Worm (Caenorhabditis elegans): ENCODE measurements around the gene ced-10.
A peak's percentile ranks its signal among the peaks of the same experiment; 100 is the strongest.

ced-10 gene

DNA sequence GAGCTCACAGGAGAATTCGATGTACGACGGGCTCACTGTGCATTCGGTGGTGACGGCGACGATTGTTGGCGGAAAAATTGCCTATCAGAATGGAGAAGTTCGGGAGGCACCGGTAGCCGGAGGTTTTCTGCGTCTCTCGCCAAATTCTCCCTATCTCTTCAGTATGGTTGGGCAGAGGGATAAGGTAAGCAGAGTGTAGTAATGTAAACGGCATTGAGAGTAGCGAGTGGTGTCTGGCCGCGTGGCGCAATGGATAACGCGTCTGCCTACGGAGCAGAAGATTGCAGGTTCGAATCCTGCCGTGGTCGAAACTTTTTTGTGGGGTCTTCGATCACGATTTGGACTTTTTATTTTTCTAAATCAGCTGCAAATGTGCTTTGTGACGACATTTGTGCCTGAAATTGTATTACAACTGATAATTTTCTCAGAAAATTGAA lies 15.3 kb upstream of the ced-10 start (continued):
- TF ChIP-seq ceh-14 (tag; optimal IDR thresholded peaks at IDR 0.05) (peak; percentile 74), rnt-1 (tag; optimal IDR thresholded peaks at IDR 0.05) (peak; percentile 52), odd-2 (tag; optimal IDR thresholded peaks at IDR 0.05) (no peak), zip-5 (tag; optimal IDR thresholded peaks at IDR 0.05) (peak; percentile 53), ztf-16 (tag; optimal IDR thresholded peaks at IDR 0.05) (peak; percentile 76), dmd-4 (tag; optimal IDR thresholded peaks at IDR 0.05; ENCODE audit: borderline replicate concordance) (peak; percentile 51), sox-2 (GFP tag; IDR thresholded peaks at IDR 0.05) (peak; percentile 14; the same call in 1 of the 2 replicates), pqm-1 (tag; optimal IDR thresholded peaks at IDR 0.05) (peak; percentile 34), ahr-1 (tag; optimal IDR thresholded peaks at IDR 0.05) (no peak), nhr-232 (tag; optimal IDR thresholded peaks at IDR 0.05) (peak; percentile 76), ceh-31 (tag; optimal IDR thresholded peaks at IDR 0.05) (peak; percentile 40), Y22D7AL.16 (tag; optimal IDR thresholded peaks at IDR 0.05) (peak; percentile 64), K02D7.2 (tag; optimal IDR thresholded peaks at IDR 0.05) (peak; percentile 58), T23F11.4 (GFP tag; optimal IDR thresholded peaks at IDR 0.05) (peak; percentile 62), unc-42 (tag; optimal IDR thresholded peaks at IDR 0.05) (no peak), ref-2 (tag; optimal IDR thresholded peaks at IDR 0.05) (peak; percentile 58), nhr-11 (tag; optimal IDR thresholded peaks at IDR 0.05) (no peak), syd-9 (tag; optimal IDR thresholded peaks at IDR 0.05) (peak; percentile 81), elt-4 (tag; optimal IDR thresholded peaks at IDR 0.05) (no peak), pax-1 (tag; optimal IDR thresholded peaks at IDR 0.05) (no peak), tbx-2 (tag; optimal IDR thresholded peaks at IDR 0.05) (peak; percentile 76), ceh-48 (tag; optimal IDR thresholded peaks at IDR 0.05) (peak; percentile 34)

- no peak for TF ChIP-seq unc-86 (tag; optimal IDR thresholded peaks at IDR 0.05)
- no peak for TF ChIP-seq elt-4 (tag; optimal IDR thresholded peaks at IDR 0.05)
- TF ChIP-seq ztf-16 (tag; optimal IDR thresholded peaks at IDR 0.05) = no peak
- TF ChIP-seq syd-9 (tag; optimal IDR thresholded peaks at IDR 0.05) = no peak
- TF ChIP-seq fkh-10 (GFP tag; optimal IDR thresholded peaks at IDR 0.05) = no peak
- TF ChIP-seq eyg-1 (tag; optimal IDR thresholded peaks at IDR 0.05) = no peak
- TF ChIP-seq zip-5 (tag; optimal IDR thresholded peaks at IDR 0.05) = no peak
- no peak for TF ChIP-seq hlh-15 (tag; optimal IDR thresholded peaks at IDR 0.05)
- no peak for TF ChIP-seq ceh-34 (tag; optimal IDR thresholded peaks at IDR 0.05)
- no peak for TF ChIP-seq elt-2 (tag; optimal IDR thresholded peaks at IDR 0.05)
- no peak for TF ChIP-seq sdc-2 (tag; optimal IDR thresholded peaks at IDR 0.05)
- no peak for TF ChIP-seq npax-4 (tag; optimal IDR thresholded peaks at IDR 0.05)
- no peak for TF ChIP-seq ceh-2 (tag; optimal IDR thresholded peaks at IDR 0.05)
- no peak for TF ChIP-seq ceh-6 (GFP tag; optimal IDR thresholded peaks at IDR 0.05)
- no peak for TF ChIP-seq ceh-24 (tag; optimal IDR thresholded peaks at IDR 0.05)
- TF ChIP-seq dmd-4 (tag; optimal IDR thresholded peaks at IDR 0.05; ENCODE audit: borderline replicate concordance) = no peak
- no peak for TF ChIP-seq hlh-30 (tag; optimal IDR thresholded peaks at IDR 0.05; ENCODE audit: insufficient read depth)
- no peak for TF ChIP-seq C38D4.7 (GFP tag; optimal IDR thresholded peaks at IDR 0.05)
- no peak for TF ChIP-seq sox-2 (GFP tag; IDR thresholded peaks at IDR 0.05)
- no peak for TF ChIP-seq pag-3 (tag; optimal IDR thresholded peaks at IDR 0.05; ENCODE audit: borderline replicate concordance)
Measured at ce11 chrIV:3523419-3523818, 14.1 kb upstream of the ced-10 start.

ce11 chrIV:3521710-3522109 lies 12.4 kb upstream of the ced-10 start:
- TF ChIP-seq ttx-3 (tag; optimal IDR thresholded peaks at IDR 0.05) (peak; percentile 8), hlh-8 (tag; optimal IDR thresholded peaks at IDR 0.05) (no peak), ceh-6 (GFP tag; optimal IDR thresholded peaks at IDR 0.05) (peak; percentile 36), ref-2 (tag; optimal IDR thresholded peaks at IDR 0.05) (peak; percentile 23), unc-55 (GFP tag; optimal IDR thresholded peaks at IDR 0.05) (peak; percentile 25), tbx-2 (tag; optimal IDR thresholded peaks at IDR 0.05) (no peak), ceh-48 (tag; optimal IDR thresholded peaks at IDR 0.05) (peak; percentile 28), ceh-31 (tag; optimal IDR thresholded peaks at IDR 0.05) (peak; percentile 59)

Data from whole organism, late embryonic.